Fruit fly (Drosophila melanogaster) whole organism, embryonic: ENCODE data around the gene Rrp1.

Experiments
- Antp ChIP-seq: fragments of 200-800 bp; sonication (Bioruptor generic); optimal IDR thresholded peaks from 3 replicates; lab custom pipeline; 2016; ENCODE audit warnings: missing biosample characterization, missing genetic modification characterization
- C15 ChIP-seq: fragments of 200-800 bp; sonication (Bioruptor generic); IDR thresholded peaks from 3 replicates; pipeline ENCODE4 v1.3.6; 2022; ENCODE audit warnings: missing biosample characterization, missing genetic modification characterization
- CG11560 ChIP-seq: fragments of 200-800 bp; sonication (Bioruptor generic); IDR thresholded peaks from 3 replicates; pipeline ENCODE4 v1.3.6; 2022; ENCODE audit warnings: missing biosample characterization, missing genetic modification characterization
- CG1529 ChIP-seq: fragments of 200-800 bp; sonication (Bioruptor generic); optimal IDR thresholded peaks from 3 replicates; lab custom pipeline; 2018; ENCODE audit warnings: missing biosample characterization, missing genetic modification characterization
- CG31365 ChIP-seq: fragments of 200-800 bp; sonication (Bioruptor generic); optimal IDR thresholded peaks from 2 replicates; lab custom pipeline; 2018; ENCODE audit warnings: missing biosample characterization, mild to moderate bottlenecking, missing genetic modification characterization
- CG3281 ChIP-seq: fragments of 200-800 bp; sonication (Bioruptor generic); optimal IDR thresholded peaks from 3 replicates; lab custom pipeline; 2017; ENCODE audit warnings: missing biosample characterization, mild to moderate bottlenecking, missing genetic modification characterization
- CG33213 ChIP-seq: fragments of 200-800 bp; sonication (Bioruptor generic); optimal IDR thresholded peaks from 3 replicates; lab custom pipeline; 2016; ENCODE audit warnings: missing biosample characterization, missing genetic modification characterization
- CG3838 ChIP-seq: fragments of 200-800 bp; sonication (Bioruptor generic); optimal IDR thresholded peaks from 3 replicates; lab custom pipeline; 2016; ENCODE audit warnings: missing biosample characterization, missing genetic modification characterization
- CG5245 ChIP-seq: fragments of 200-800 bp; sonication (Bioruptor generic); optimal IDR thresholded peaks from 3 replicates; lab custom pipeline; 2016; ENCODE audit warnings: missing biosample characterization, missing genetic modification characterization
- CG6689 ChIP-seq: fragments of 200-800 bp; sonication (Bioruptor generic); IDR thresholded peaks from 2 replicates; pipeline ENCODE4 v1.3.6; 2022; ENCODE audit warnings: missing biosample characterization, missing genetic modification characterization
- CG6765 ChIP-seq: fragments of 200-800 bp; sonication (Bioruptor generic); optimal IDR thresholded peaks from 3 replicates; lab custom pipeline; 2017; ENCODE audit warnings: missing biosample characterization, mild to moderate bottlenecking, missing genetic modification characterization
- CG6791 ChIP-seq: fragments of 200-800 bp; sonication (Bioruptor generic); IDR thresholded peaks from 3 replicates; pipeline ENCODE4 v1.3.6; 2022; ENCODE audit warnings: missing biosample characterization, missing genetic modification characterization; ENCODE audit not compliant: partially characterized antibody
- CG9727 ChIP-seq: fragments of 200-800 bp; sonication (Bioruptor generic); optimal IDR thresholded peaks from 3 replicates; lab custom pipeline; 2017; ENCODE audit warnings: missing biosample characterization, mild to moderate bottlenecking, missing genetic modification characterization
- CkIIα-i1 ChIP-seq: fragments of 200-800 bp; sonication (Bioruptor generic); IDR thresholded peaks from 2 replicates; pipeline ENCODE4 v1.3.6; 2022; ENCODE audit warnings: missing biosample characterization, missing genetic modification characterization
- Dbx ChIP-seq: fragments of 200-800 bp; sonication (Bioruptor generic); IDR thresholded peaks from 3 replicates; pipeline ENCODE4 v1.3.6; 2022; ENCODE audit warnings: missing biosample characterization, missing genetic modification characterization
- Gsc ChIP-seq: fragments of 200-800 bp; sonication (Bioruptor generic); IDR thresholded peaks from 2 replicates; pipeline ENCODE4 v1.3.6; 2022; ENCODE audit warnings: missing biosample characterization, missing genetic modification characterization
- Jarid2 ChIP-seq: fragments of 200-800 bp; sonication (Bioruptor generic); optimal IDR thresholded peaks from 3 replicates; lab custom pipeline; 2017; ENCODE audit warnings: mild to moderate bottlenecking, missing biosample characterization, missing genetic modification reagents, missing genetic modification characterization
- Max ChIP-seq: fragments of 200-800 bp; sonication (Bioruptor generic); optimal IDR thresholded peaks from 2 replicates; lab custom pipeline; 2016; ENCODE audit warnings: missing biosample characterization, mild to moderate bottlenecking, missing genetic modification characterization
- Mrtf ChIP-seq: fragments of 200-800 bp; sonication (Bioruptor generic); IDR thresholded peaks from 3 replicates; pipeline ENCODE4 v1.3.6; 2022; ENCODE audit warnings: missing biosample characterization, missing genetic modification characterization
- NFAT ChIP-seq: fragments of 200-800 bp; sonication (Bioruptor generic); IDR thresholded peaks from 2 replicates; pipeline ENCODE4 v1.3.6; 2022; ENCODE audit warnings: missing biosample characterization, missing genetic modification characterization
- Nf-YC ChIP-seq: fragments of 200-800 bp; optimal IDR thresholded peaks from 3 replicates; lab custom pipeline; 2019; ENCODE audit warnings: missing biosample characterization, mild to moderate bottlenecking, missing genetic modification characterization, moderate library complexity
- Oli ChIP-seq: fragments of 200-800 bp; sonication (Bioruptor generic); optimal IDR thresholded peaks from 2 replicates; lab custom pipeline; 2018; ENCODE audit warnings: missing biosample characterization, mild to moderate bottlenecking, missing genetic modification characterization, moderate library complexity
- Opbp ChIP-seq: fragments of 200-800 bp; sonication (Bioruptor generic); IDR thresholded peaks from 3 replicates; pipeline ENCODE4 v1.3.6; 2022; ENCODE audit warnings: missing biosample characterization, missing genetic modification characterization; ENCODE audit not compliant: partially characterized antibody
- Stat92E ChIP-seq, 3 experiments: fragments of >200 bp in 2 of 3; fragments of 200-800 bp in 1 of 3; sonication (Bioruptor generic) in 1 of 3; optimal IDR thresholded peaks; 2 replicates each; lab custom pipeline; 2017 to 2019; ENCODE audit warnings: missing biosample characterization in 3 of 3, missing genetic modification characterization in 3 of 3, mild to moderate bottlenecking in 1 of 3, moderate library complexity in 1 of 3
- Usf ChIP-seq: fragments of 200-800 bp; sonication (Bioruptor generic); optimal IDR thresholded peaks from 2 replicates; lab custom pipeline; 2017; ENCODE audit warnings: missing genotype, missing biosample characterization, missing genetic modification characterization
- Xrp1 ChIP-seq: fragments of 200-800 bp; sonication (Bioruptor generic); IDR thresholded peaks from 2 replicates; pipeline ENCODE4 v1.3.6; 2022; ENCODE audit warnings: missing biosample characterization, missing genetic modification characterization
- ap ChIP-seq: fragments of 200-800 bp; sonication (Bioruptor generic); IDR thresholded peaks from 2 replicates; pipeline ENCODE4 v1.3.6; 2022; ENCODE audit warnings: missing biosample characterization, missing genetic modification characterization
- bbx ChIP-seq: fragments of 200-800 bp; sonication (Bioruptor generic); IDR thresholded peaks from 2 replicates; pipeline ENCODE4 v1.3.6; 2022; ENCODE audit warnings: missing biosample characterization, missing genetic modification characterization; ENCODE audit not compliant: partially characterized antibody
- cg ChIP-seq: fragments of 200-800 bp; sonication (Bioruptor generic); optimal IDR thresholded peaks from 3 replicates; lab custom pipeline; 2019; ENCODE audit warnings: missing biosample characterization, mild to moderate bottlenecking, missing genetic modification characterization, moderate library complexity
- crp ChIP-seq, 2 experiments: fragments of 200-800 bp; sonication (Bioruptor generic); optimal IDR thresholded peaks; 2 replicates in 1 of 2; 3 replicates in 1 of 2; lab custom pipeline; 2017; ENCODE audit warnings: missing biosample characterization in 2 of 2, missing genetic modification characterization in 2 of 2, mild to moderate bottlenecking in 1 of 2, moderate library complexity in 1 of 2
- da ChIP-seq: fragments of 200-800 bp; sonication (Bioruptor generic); optimal IDR thresholded peaks from 2 replicates; lab custom pipeline; 2016; ENCODE audit warnings: missing biosample characterization, missing genetic modification characterization
- dan ChIP-seq: fragments of 200-800 bp; sonication (Bioruptor generic); IDR thresholded peaks from 2 replicates; pipeline ENCODE4 v1.3.6; 2022; ENCODE audit warnings: missing biosample characterization, missing genetic modification characterization
- dmrt11E ChIP-seq: fragments of 200-800 bp; sonication (Bioruptor generic); optimal IDR thresholded peaks from 3 replicates; lab custom pipeline; 2018; ENCODE audit warnings: missing biosample characterization, mild to moderate bottlenecking, missing genetic modification characterization, moderate library complexity
- ewg ChIP-seq: fragments of 200-800 bp; sonication (Bioruptor generic); optimal IDR thresholded peaks from 3 replicates; lab custom pipeline; 2017; ENCODE audit warnings: mild to moderate bottlenecking, missing biosample characterization, missing genetic modification reagents, missing genetic modification characterization
- gcm ChIP-seq: fragments of 200-800 bp; sonication (Bioruptor generic); optimal IDR thresholded peaks from 2 replicates; lab custom pipeline; 2019; ENCODE audit warnings: missing biosample characterization, mild to moderate bottlenecking, missing genetic modification characterization, moderate library complexity
- gcm2 ChIP-seq: fragments of 200-800 bp; sonication (Bioruptor generic); optimal IDR thresholded peaks from 2 replicates; lab custom pipeline; 2016; ENCODE audit warnings: missing biosample characterization, missing genetic modification characterization
- grau ChIP-seq: fragments of 200-800 bp; optimal IDR thresholded peaks from 3 replicates; lab custom pipeline; 2019; ENCODE audit warnings: missing biosample characterization, mild to moderate bottlenecking, missing genetic modification characterization, moderate library complexity
- jing ChIP-seq: fragments of 200-800 bp; sonication (Bioruptor generic); optimal IDR thresholded peaks from 2 replicates; lab custom pipeline; 2018; ENCODE audit warnings: missing biosample characterization, mild to moderate bottlenecking, missing genetic modification characterization
- nerfin-1 ChIP-seq: fragments of 200-800 bp; sonication (Bioruptor generic); optimal IDR thresholded peaks from 3 replicates; lab custom pipeline; 2019; ENCODE audit warnings: missing biosample characterization, mild to moderate bottlenecking, missing genetic modification characterization, moderate library complexity
- pan ChIP-seq, 4 experiments: fragments of >200 bp in 3 of 4; fragments of 200-800 bp in 1 of 4; sonication (Bioruptor generic) in 1 of 4; optimal IDR thresholded peaks in 3 of 4; IDR thresholded peaks in 1 of 4; 2 replicates each; pipeline versions ENCODE4 v1.3.6 to Lab custom; 2017 to 2022; ENCODE audit warnings: missing biosample characterization in 2 of 4, missing genetic modification characterization in 2 of 4, mixed read lengths in 1 of 4
- pzg ChIP-seq: fragments of 200-800 bp; sonication (Bioruptor generic); optimal IDR thresholded peaks from 3 replicates; lab custom pipeline; 2018; ENCODE audit warnings: missing biosample characterization, mild to moderate bottlenecking, missing genetic modification characterization, moderate library complexity
- row ChIP-seq: fragments of 200-800 bp; sonication (Bioruptor generic); IDR thresholded peaks from 3 replicates; pipeline ENCODE4 v1.3.6; 2022; ENCODE audit warnings: missing biosample characterization, missing genetic modification characterization
- sisA ChIP-seq: fragments of 200-800 bp; sonication (Bioruptor generic); IDR thresholded peaks from 2 replicates; pipeline ENCODE4 v1.3.6; 2022; ENCODE audit warnings: missing biosample characterization, missing genetic modification characterization
- so ChIP-seq: fragments of 200-800 bp; sonication (Bioruptor generic); IDR thresholded peaks from 3 replicates; pipeline ENCODE4 v1.3.6; 2022; ENCODE audit warnings: missing biosample characterization, missing genetic modification characterization
- stwl ChIP-seq: fragments of 200-800 bp; sonication (Bioruptor generic); optimal IDR thresholded peaks from 3 replicates; lab custom pipeline; 2018; ENCODE audit warnings: missing biosample characterization, mild to moderate bottlenecking, missing genetic modification characterization, moderate library complexity
- trem ChIP-seq: fragments of 200-800 bp; optimal IDR thresholded peaks from 3 replicates; lab custom pipeline; 2019; ENCODE audit warnings: missing biosample characterization, mild to moderate bottlenecking, missing genetic modification characterization, moderate library complexity
- yki ChIP-seq: fragments of >200 bp; optimal IDR thresholded peaks from 3 replicates; lab custom pipeline; 2018
- z ChIP-seq: fragments of 200-800 bp; sonication (Bioruptor generic); IDR thresholded peaks from 3 replicates; pipeline ENCODE4 v1.3.6; 2022; ENCODE audit warnings: missing biosample characterization, missing genetic modification characterization
- zen ChIP-seq: fragments of 200-800 bp; sonication (Bioruptor generic); optimal IDR thresholded peaks from 3 replicates; lab custom pipeline; 2018; ENCODE audit warnings: missing biosample characterization, mild to moderate bottlenecking, missing genetic modification characterization, moderate library complexity

Rrp1 gene

dm6 chr2L:2957547-2958174, 14.6 kb downstream of the Rrp1 start:
- peak; percentile 35; the same call in 1 of the 2 replicates for TF ChIP-seq Gsc (GFP tag; lab: Robert Waterston, UW)
- TF ChIP-seq dan, result no peak
- no peak for TF ChIP-seq C15 (GFP tag; lab: Robert Waterston, UW)
- peak; percentile 15; the same call in 1 of the 3 replicates for TF ChIP-seq Opbp (GFP tag; lab: Robert Waterston, UW)
- no peak for TF ChIP-seq CkIIα-i1 (GFP tag; lab: Robert Waterston, UW)
- no peak for TF ChIP-seq yki (lab: Kevin White, UChicago)
- no peak for TF ChIP-seq Mrtf (GFP tag; lab: Robert Waterston, UW)
- TF ChIP-seq Antp (GFP tag; lab: Kevin White, UChicago), result no peak
- no peak for TF ChIP-seq gcm2 (GFP tag; lab: Kevin White, UChicago)
- no peak for TF ChIP-seq CG3838 (GFP tag; lab: Kevin White, UChicago)
- TF ChIP-seq z, result no peak
- no peak for TF ChIP-seq grau (tag; lab: Kevin White, UChicago)
- no peak for TF ChIP-seq Nf-YC (tag; lab: Kevin White, UChicago)
- TF ChIP-seq CG11560, result no peak
- peak; percentile 67 for TF ChIP-seq sisA (GFP tag; lab: Robert Waterston, UW)
- TF ChIP-seq row (GFP tag; lab: Robert Waterston, UW), result peak; percentile 57
- no peak for TF ChIP-seq stwl (tag; lab: Kevin White, UChicago)
- no peak for TF ChIP-seq Dbx (GFP tag; lab: Robert Waterston, UW)
- TF ChIP-seq CG3281 (GFP tag; lab: Kevin White, UChicago), result no peak
- TF ChIP-seq zen (tag; lab: Kevin White, UChicago), result peak; percentile 10
- TF ChIP-seq Usf (GFP tag; lab: Kevin White, UChicago), result no peak
- peak; percentile 54 for TF ChIP-seq ewg
- no peak for TF ChIP-seq CG33213 (GFP tag; lab: Kevin White, UChicago)
- no peak for TF ChIP-seq cg
- TF ChIP-seq da (GFP tag; lab: Kevin White, UChicago), result no peak
- no peak for TF ChIP-seq Jarid2 (GFP tag; lab: Kevin White, UChicago)
- peak; percentile 36 for TF ChIP-seq CG9727
- TF ChIP-seq CG1529 (GFP tag; lab: Kevin White, UChicago), result peak; percentile 14
- peak in 1 of 2 experiments; percentile 4 for TF ChIP-seq crp (GFP tag; optimal IDR thresholded peaks at IDR 0.05; lab: Kevin White, UChicago)
- no peak for TF ChIP-seq CG31365 (tag; lab: Kevin White, UChicago)
- 0 out of 2 replicates have a peak, but pooled peaks have one; percentile 26 for TF ChIP-seq ap
- peak; percentile 38 for TF ChIP-seq dmrt11E (tag; lab: Kevin White, UChicago)
- no peak; the same call in 2 of the 3 replicates for TF ChIP-seq so (GFP tag; lab: Robert Waterston, UW)
- no peak for TF ChIP-seq Max (GFP tag; lab: Kevin White, UChicago)
- no peak for TF ChIP-seq gcm (GFP tag; lab: Kevin White, UChicago)
- TF ChIP-seq pzg (GFP tag; lab: Kevin White, UChicago), result no peak
- TF ChIP-seq CG6765, result no peak
- no peak for TF ChIP-seq NFAT (GFP tag; lab: Robert Waterston, UW)
- TF ChIP-seq CG6689 (GFP tag; lab: Robert Waterston, UW), result peak; percentile 71
- TF ChIP-seq Xrp1 (GFP tag; lab: Robert Waterston, UW), result peak; percentile 59; the same call in 1 of the 2 replicates
- no peak for TF ChIP-seq Stat92E (GFP tag; optimal IDR thresholded peaks at IDR 0.05; lab: Kevin White, UChicago)
- TF ChIP-seq CG5245 (GFP tag; lab: Kevin White, UChicago), result peak; percentile 13
- TF ChIP-seq jing, result no peak
- no peak for TF ChIP-seq trem (tag; lab: Kevin White, UChicago)
- peak; percentile 42 for TF ChIP-seq nerfin-1 (tag; lab: Kevin White, UChicago)
- TF ChIP-seq CG6791, result no peak
- TF ChIP-seq Oli (tag; lab: Kevin White, UChicago), result peak; percentile 34
- TF ChIP-seq bbx, result no peak
- no peak for TF ChIP-seq pan (optimal IDR thresholded peaks at IDR 0.05; lab: Kevin White, UChicago)
- no peak for TF ChIP-seq pan (GFP tag; optimal IDR thresholded peaks at IDR 0.05 in 1 of 2, IDR thresholded peaks at IDR 0.05 in 1 of 2)
